Fruit fly (Drosophila melanogaster): ENCODE data around the gene CG46306.

Gene CG46306

DNA sequence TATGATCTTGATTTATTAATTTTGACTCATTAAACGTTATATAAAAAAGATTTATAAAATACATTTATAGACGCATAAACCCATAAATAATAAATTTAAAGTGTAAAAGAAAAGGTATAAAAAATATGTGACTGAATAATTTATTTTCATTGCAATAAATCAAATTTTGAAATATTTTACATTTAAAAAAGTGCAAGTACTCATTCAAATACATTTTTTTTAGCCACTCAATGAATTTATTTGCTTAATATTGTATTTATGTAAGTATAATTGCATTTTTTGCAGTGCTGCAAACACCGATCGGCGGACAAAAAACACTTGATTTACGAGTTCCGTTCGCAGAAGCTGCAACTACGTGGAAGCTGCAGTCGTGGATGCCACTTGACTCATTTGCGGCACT is 24.4 kb upstream of the CG46306 start (continued):
- TF ChIP-seq CG15336 (GFP tag; IDR thresholded peaks at IDR 0.05) (no peak; the same call in 1 of the 2 replicates), Met (GFP tag; optimal IDR thresholded peaks at IDR 0.05) (no peak), CG10631 (GFP tag; optimal IDR thresholded peaks at IDR 0.05) (peak; percentile 18), Hr4 (GFP tag; optimal IDR thresholded peaks at IDR 0.05) (peak; percentile 44), CG7368 (GFP tag; optimal IDR thresholded peaks at IDR 0.05) (no peak), CG8119 (GFP tag; IDR thresholded peaks at IDR 0.05) (no peak), CG6276 (GFP tag; optimal IDR thresholded peaks at IDR 0.05) (peak; percentile 2), Eip78C (GFP tag) (peak; percentile 81), lz (GFP tag; optimal IDR thresholded peaks at IDR 0.05) (no peak)

DNA sequence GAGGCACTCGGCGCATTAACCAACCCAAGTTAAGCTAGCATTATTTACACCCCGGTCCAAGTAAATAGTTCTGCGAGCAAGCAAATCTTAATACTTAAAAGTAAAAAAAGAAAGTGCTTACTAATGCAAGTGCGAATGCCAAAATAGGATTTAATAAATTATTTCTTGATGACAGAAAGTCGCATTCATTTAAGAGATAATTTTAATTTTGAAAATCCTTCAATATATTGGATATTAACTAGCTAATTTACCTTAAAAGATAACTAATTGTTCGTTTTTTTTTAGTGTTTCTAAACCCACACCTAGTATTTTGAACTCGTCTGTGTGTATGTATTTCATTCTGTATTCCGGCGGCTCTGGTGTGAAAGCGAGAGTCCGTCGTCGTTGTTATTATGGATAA is 19.4 kb upstream of the CG46306 start:
- TF ChIP-seq lz (GFP tag; optimal IDR thresholded peaks at IDR 0.05): no peak
- TF ChIP-seq CG6854 (GFP tag; optimal IDR thresholded peaks at IDR 0.05): no peak
- TF ChIP-seq OdsH (GFP tag; optimal IDR thresholded peaks at IDR 0.05): peak; percentile 37
- TF ChIP-seq CG8632 (GFP tag; optimal IDR thresholded peaks at IDR 0.05): peak; percentile 33
- TF ChIP-seq spab (GFP tag; optimal IDR thresholded peaks at IDR 0.05): no peak
- TF ChIP-seq ss (GFP tag; optimal IDR thresholded peaks at IDR 0.05): no peak
- no peak for TF ChIP-seq CG6808 (GFP tag; optimal IDR thresholded peaks at IDR 0.05)
- TF ChIP-seq CG16779 (tag; optimal IDR thresholded peaks at IDR 0.05): no peak
- TF ChIP-seq achi (GFP tag; optimal IDR thresholded peaks at IDR 0.05): peak; percentile 21
- TF ChIP-seq Blimp-1 (GFP tag; optimal IDR thresholded peaks at IDR 0.05): no peak
- TF ChIP-seq CG34406 (GFP tag; optimal IDR thresholded peaks at IDR 0.05): no peak
- no peak for TF ChIP-seq CG9139 (GFP tag; optimal IDR thresholded peaks at IDR 0.05)
- no peak for TF ChIP-seq CG3919 (GFP tag; optimal IDR thresholded peaks at IDR 0.05)
- TF ChIP-seq CG10631 (GFP tag; optimal IDR thresholded peaks at IDR 0.05): no peak
- no peak for TF ChIP-seq salr (GFP tag; optimal IDR thresholded peaks at IDR 0.05)
- no peak for TF ChIP-seq esn (GFP tag; optimal IDR thresholded peaks at IDR 0.05)
- TF ChIP-seq Met (GFP tag; optimal IDR thresholded peaks at IDR 0.05): no peak
- TF ChIP-seq Hr4 (GFP tag; optimal IDR thresholded peaks at IDR 0.05): peak; percentile 43
- no peak for TF ChIP-seq Hr39 (GFP tag; optimal IDR thresholded peaks at IDR 0.05)
- TF ChIP-seq net (GFP tag; optimal IDR thresholded peaks at IDR 0.05): peak; percentile 2
- TF ChIP-seq CG11294 (GFP tag; IDR thresholded peaks at IDR 0.05): no peak; the same call in 1 of the 2 replicates
- no peak for TF ChIP-seq dac (GFP tag; optimal IDR thresholded peaks at IDR 0.05)
- TF ChIP-seq CG6276 (GFP tag; optimal IDR thresholded peaks at IDR 0.05): peak; percentile 60
- TF ChIP-seq CG11762 (GFP tag; optimal IDR thresholded peaks at IDR 0.05; ENCODE audit: insufficient read depth): no peak
- no peak for TF ChIP-seq Sox102F (GFP tag; optimal IDR thresholded peaks at IDR 0.05)
- no peak for TF ChIP-seq dsx (GFP tag; optimal IDR thresholded peaks at IDR 0.05; ENCODE audit: poor library complexity, severe bottlenecking)
- TF ChIP-seq Ets96B (tag; optimal IDR thresholded peaks at IDR 0.05): no peak
- no peak for TF ChIP-seq cyc (GFP tag; optimal IDR thresholded peaks at IDR 0.05)
- no peak for TF ChIP-seq Gug (GFP tag; IDR thresholded peaks at IDR 0.05)
- no peak for TF ChIP-seq Sox14 (GFP tag; optimal IDR thresholded peaks at IDR 0.05)
- no peak for TF ChIP-seq CG4318 (GFP tag; optimal IDR thresholded peaks at IDR 0.05)
- no peak for TF ChIP-seq CG3032 (tag; optimal IDR thresholded peaks at IDR 0.05)
- no peak for TF ChIP-seq Smox (GFP tag; optimal IDR thresholded peaks at IDR 0.05)
- no peak for TF ChIP-seq Ets21C (GFP tag; optimal IDR thresholded peaks at IDR 0.05)
- peak; percentile 58 for TF ChIP-seq CG32006 (GFP tag; optimal IDR thresholded peaks at IDR 0.05)
- no peak for TF ChIP-seq CG31627 (GFP tag; optimal IDR thresholded peaks at IDR 0.05)
- peak; percentile 4 for TF ChIP-seq acj6 (GFP tag; optimal IDR thresholded peaks at IDR 0.05)
- TF ChIP-seq Hr38 (GFP tag; optimal IDR thresholded peaks at IDR 0.05): no peak
- TF ChIP-seq CG8319 (GFP tag; optimal IDR thresholded peaks at IDR 0.05): no peak
- peak; percentile 30 for TF ChIP-seq pdm3 (GFP tag; optimal IDR thresholded peaks at IDR 0.05)
- TF ChIP-seq vri (GFP tag; optimal IDR thresholded peaks at IDR 0.05): no peak
- TF ChIP-seq CG10669 (GFP tag; optimal IDR thresholded peaks at IDR 0.05): no peak
- peak; percentile 75 for TF ChIP-seq Eip78C (GFP tag)
- no peak for TF ChIP-seq CG6792 (GFP tag; optimal IDR thresholded peaks at IDR 0.05)
- peak; percentile 75 for TF ChIP-seq CG15336 (GFP tag; IDR thresholded peaks at IDR 0.05)
- TF ChIP-seq fd59A (GFP tag; optimal IDR thresholded peaks at IDR 0.05): no peak
- no peak for TF ChIP-seq svp (GFP tag)
- TF ChIP-seq CG7368 (GFP tag; optimal IDR thresholded peaks at IDR 0.05): no peak
